Fruit fly (Drosophila melanogaster) whole organism, embryonic: Measurements from ENCODE around the gene Nsun2.

ENCODE experiments used
- CG12071 ChIP-seq: fragments of 200-800 bp; sonication (Bioruptor generic); optimal IDR thresholded peaks from 3 replicates; lab custom pipeline; 2018; ENCODE audit warnings: missing biosample characterization, mild to moderate bottlenecking, missing genetic modification characterization
- CG12659 ChIP-seq: fragments of 200-800 bp; sonication (Bioruptor generic); optimal IDR thresholded peaks from 3 replicates; lab custom pipeline; 2017; ENCODE audit warnings: mild to moderate bottlenecking, missing biosample characterization, missing genetic modification reagents, missing genetic modification characterization
- CG14441 ChIP-seq: fragments of 200-800 bp; sonication (Bioruptor generic); IDR thresholded peaks from 2 replicates; pipeline ENCODE4 v1.3.6; 2022; ENCODE audit warnings: missing biosample characterization, missing genetic modification characterization
- CG15269 ChIP-seq: fragments of 200-800 bp; sonication (Bioruptor generic); optimal IDR thresholded peaks from 2 replicates; lab custom pipeline; 2018; ENCODE audit warnings: missing biosample characterization, mild to moderate bottlenecking, missing genetic modification characterization, moderate library complexity
- CG17912 ChIP-seq: fragments of 200-800 bp; sonication (Bioruptor generic); optimal IDR thresholded peaks from 2 replicates; lab custom pipeline; 2018; ENCODE audit warnings: missing biosample characterization, mild to moderate bottlenecking, missing genetic modification characterization
- CG31224 ChIP-seq: fragments of 200-800 bp; sonication (Bioruptor generic); IDR thresholded peaks from 2 replicates; pipeline ENCODE4 v1.3.6; 2022; ENCODE audit warnings: missing biosample characterization, missing genetic modification characterization
- CG6813 ChIP-seq: fragments of 200-800 bp; sonication (Bioruptor generic); optimal IDR thresholded peaks from 2 replicates; lab custom pipeline; 2017; ENCODE audit warnings: missing biosample characterization, missing genetic modification characterization, mild to moderate bottlenecking, moderate library complexity, missing genetic modification reagents
- CG7357 ChIP-seq: fragments of 200-800 bp; sonication (Bioruptor generic); IDR thresholded peaks from 3 replicates; pipeline ENCODE4 v1.3.6; 2022; ENCODE audit warnings: missing biosample characterization, missing genetic modification characterization
- HLHmδ ChIP-seq: fragments of 200-800 bp; sonication (Bioruptor generic); optimal IDR thresholded peaks from 2 replicates; lab custom pipeline; 2018; ENCODE audit warnings: missing biosample characterization, mild to moderate bottlenecking, missing genetic modification characterization, moderate library complexity
- MBD-R2 ChIP-seq: fragments of 200-800 bp; sonication (Bioruptor generic); IDR thresholded peaks from 2 replicates; pipeline ENCODE4 v1.3.6; 2022; ENCODE audit warnings: missing biosample characterization, missing genetic modification characterization
- MESR4 ChIP-seq: fragments of 200-800 bp; sonication (Bioruptor generic); optimal IDR thresholded peaks from 2 replicates; lab custom pipeline; 2018; ENCODE audit warnings: missing biosample characterization, mild to moderate bottlenecking, missing genetic modification characterization, moderate library complexity
- MTF-1 ChIP-seq: fragments of 200-800 bp; sonication (Bioruptor generic); optimal IDR thresholded peaks from 2 replicates; lab custom pipeline; 2018; ENCODE audit warnings: missing biosample characterization, mild to moderate bottlenecking, missing genetic modification characterization, borderline replicate concordance
- Max ChIP-seq: fragments of 200-800 bp; sonication (Bioruptor generic); optimal IDR thresholded peaks from 2 replicates; lab custom pipeline; 2016; ENCODE audit warnings: missing biosample characterization, mild to moderate bottlenecking, missing genetic modification characterization
- Meics ChIP-seq: fragments of 200-800 bp; sonication (Bioruptor generic); optimal IDR thresholded peaks from 2 replicates; lab custom pipeline; 2017; ENCODE audit warnings: missing biosample characterization, mild to moderate bottlenecking, missing genetic modification characterization
- Six4 ChIP-seq: fragments of 200-800 bp; sonication (Bioruptor generic); optimal IDR thresholded peaks from 2 replicates; lab custom pipeline; 2016; ENCODE audit warnings: missing biosample characterization, missing genetic modification characterization
- abd-A ChIP-seq: fragments of 200-800 bp; sonication (Bioruptor generic); optimal IDR thresholded peaks from 3 replicates; lab custom pipeline; 2019; ENCODE audit warnings: missing biosample characterization, mild to moderate bottlenecking, missing genetic modification characterization, moderate library complexity
- amos ChIP-seq: fragments of 200-800 bp; sonication (Bioruptor generic); IDR thresholded peaks from 2 replicates; pipeline ENCODE4 v1.3.6; 2022; ENCODE audit warnings: missing biosample characterization, missing genetic modification characterization; ENCODE audit not compliant: partially characterized antibody
- bbx ChIP-seq: fragments of 200-800 bp; sonication (Bioruptor generic); IDR thresholded peaks from 2 replicates; pipeline ENCODE4 v1.3.6; 2022; ENCODE audit warnings: missing biosample characterization, missing genetic modification characterization; ENCODE audit not compliant: partially characterized antibody
- bcd ChIP-seq: fragments of 200-800 bp; sonication (Bioruptor generic); optimal IDR thresholded peaks from 2 replicates; lab custom pipeline; 2017; ENCODE audit warnings: missing biosample characterization, mild to moderate bottlenecking, missing genetic modification characterization
- br ChIP-seq: fragments of >200 bp; optimal IDR thresholded peaks from 2 replicates; lab custom pipeline; 2017
- grau ChIP-seq: fragments of 200-800 bp; optimal IDR thresholded peaks from 3 replicates; lab custom pipeline; 2019; ENCODE audit warnings: missing biosample characterization, mild to moderate bottlenecking, missing genetic modification characterization, moderate library complexity
- grn ChIP-seq: fragments of 200-800 bp; sonication (Bioruptor generic); optimal IDR thresholded peaks from 3 replicates; lab custom pipeline; 2017; ENCODE audit warnings: missing biosample characterization, missing genetic modification characterization
- gro ChIP-seq: fragments of 200-800 bp; sonication (Bioruptor generic); optimal IDR thresholded peaks from 2 replicates; lab custom pipeline; 2016; ENCODE audit warnings: missing biosample characterization, missing genetic modification characterization
- gsb ChIP-seq: fragments of 200-800 bp; sonication (Bioruptor generic); IDR thresholded peaks from 2 replicates; pipeline ENCODE4 v1.3.6; 2022; ENCODE audit warnings: missing biosample characterization, missing genetic modification characterization
- her ChIP-seq: fragments of 200-800 bp; sonication (Bioruptor generic); optimal IDR thresholded peaks from 2 replicates; lab custom pipeline; 2016; ENCODE audit warnings: missing biosample characterization, missing genetic modification characterization
- lbe ChIP-seq: fragments of 200-800 bp; sonication (Bioruptor generic); optimal IDR thresholded peaks from 2 replicates; lab custom pipeline; 2016; ENCODE audit warnings: missing biosample characterization, mild to moderate bottlenecking, missing genetic modification characterization
- lov ChIP-seq, 2 experiments: fragments of 200-800 bp in 1 of 2; fragments of >200 bp in 1 of 2; sonication (Bioruptor generic) in 1 of 2; IDR thresholded peaks in 1 of 2; optimal IDR thresholded peaks in 1 of 2; 2 replicates in 1 of 2; 3 replicates in 1 of 2; pipeline versions ENCODE4 v1.3.6 to Lab custom; 2017 to 2022; ENCODE audit warnings: missing biosample characterization in 1 of 2, missing genetic modification characterization in 1 of 2
- nerfin-1 ChIP-seq: fragments of 200-800 bp; sonication (Bioruptor generic); optimal IDR thresholded peaks from 3 replicates; lab custom pipeline; 2019; ENCODE audit warnings: missing biosample characterization, mild to moderate bottlenecking, missing genetic modification characterization, moderate library complexity
- pros ChIP-seq: fragments of 200-800 bp; sonication (Bioruptor generic); optimal IDR thresholded peaks from 3 replicates; lab custom pipeline; 2019; ENCODE audit warnings: missing biosample characterization, mild to moderate bottlenecking, missing genetic modification characterization, moderate library complexity
- pum ChIP-seq: fragments of 200-800 bp; sonication (Bioruptor generic); optimal IDR thresholded peaks from 2 replicates; lab custom pipeline; 2016; ENCODE audit warnings: missing biosample characterization, missing genetic modification characterization
- tll ChIP-seq, 2 experiments: fragments of 200-800 bp in 1 of 2; fragments of >200 bp in 1 of 2; sonication (Bioruptor generic) in 1 of 2; optimal IDR thresholded peaks; 2 replicates each; lab custom pipeline; 2017 to 2019; ENCODE audit warnings: missing biosample characterization in 2 of 2, missing genetic modification characterization in 2 of 2, mild to moderate bottlenecking in 1 of 2, moderate library complexity in 1 of 2
- vnd ChIP-seq: fragments of 200-800 bp; sonication (Bioruptor generic); IDR thresholded peaks from 3 replicates; pipeline ENCODE4 v1.3.6; 2022; ENCODE audit warnings: missing biosample characterization, missing genetic modification characterization; ENCODE audit not compliant: partially characterized antibody
- vvl ChIP-seq: fragments of 200-800 bp; sonication (Bioruptor generic); IDR thresholded peaks from 2 replicates; pipeline ENCODE4 v1.3.6; 2022; ENCODE audit warnings: missing biosample characterization, missing genetic modification characterization

Gene Nsun2

dm6 chrX:4131049-4131629 lies 17.6 kb upstream of the Nsun2 start, which contains the start of gene GlcAT-I (continued):
- TF ChIP-seq MBD-R2 (GFP tag; lab: Robert Waterston, UW): peak; percentile 83
- no peak for TF ChIP-seq pum (GFP tag; lab: Kevin White, UChicago)
- 0 out of 3 replicates have a peak, but pooled peaks have one; percentile 26 for TF ChIP-seq vnd (GFP tag; lab: Robert Waterston, UW)
- TF ChIP-seq grau (tag; lab: Kevin White, UChicago): no peak
- no peak for TF ChIP-seq lov (optimal IDR thresholded peaks at IDR 0.05; lab: Kevin White, UChicago)
- no peak for TF ChIP-seq lov (GFP tag; IDR thresholded peaks at IDR 0.05; lab: Robert Waterston, UW)
- no peak for TF ChIP-seq grn (GFP tag; lab: Kevin White, UChicago)
- no peak for TF ChIP-seq lbe
- peak; percentile 24; the same call in 1 of the 2 replicates for TF ChIP-seq vvl (GFP tag; lab: Robert Waterston, UW)
- no peak for TF ChIP-seq gsb (GFP tag; lab: Robert Waterston, UW)
- TF ChIP-seq Six4: no peak
- TF ChIP-seq bbx (GFP tag; lab: Robert Waterston, UW): no peak; the same call in 1 of the 2 replicates
- TF ChIP-seq MESR4 (GFP tag; lab: Kevin White, UChicago): peak; percentile 62
- TF ChIP-seq CG6813: no peak

DNA sequence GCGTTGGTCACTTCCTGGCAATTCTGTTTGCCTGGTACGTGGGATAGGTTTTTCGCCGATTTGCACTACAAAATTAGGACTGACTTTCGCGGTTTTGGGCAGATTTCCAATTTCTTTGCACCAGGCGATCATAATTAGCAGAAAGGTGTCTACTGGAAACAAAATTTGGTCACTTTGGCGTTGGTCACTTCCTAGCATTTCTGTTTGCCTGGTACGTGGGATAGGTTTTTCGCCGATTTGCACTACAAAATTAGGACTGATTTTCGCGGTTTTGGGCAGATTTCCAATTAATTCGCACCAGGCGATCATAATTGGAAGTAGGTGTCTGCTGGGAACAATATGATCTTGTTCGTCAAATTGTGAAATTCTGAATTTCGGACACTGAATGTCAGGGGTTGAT lies 17.1 kb upstream of the Nsun2 start:
- TF ChIP-seq CG31224: peak; percentile 91

DNA sequence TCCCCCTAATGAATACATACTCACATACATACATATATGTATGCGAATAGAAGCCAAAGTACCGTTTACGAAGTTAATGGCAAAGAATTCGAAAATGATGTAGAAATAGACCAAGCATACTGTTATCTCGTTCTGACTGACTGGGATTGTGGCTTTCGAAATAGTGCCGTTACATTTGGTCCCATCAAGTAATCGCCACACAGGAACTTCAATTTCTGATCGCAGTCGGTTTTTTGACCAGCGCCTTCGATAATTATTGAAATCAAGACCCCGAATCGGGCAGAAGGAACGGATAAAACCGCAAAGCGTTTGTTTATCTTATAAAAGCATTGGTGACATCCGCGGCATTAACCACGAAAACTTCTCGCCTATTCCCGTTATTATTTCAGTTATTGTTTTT lies 6.0 kb upstream of the Nsun2 start:
- TF ChIP-seq CG12659 (GFP tag; lab: Kevin White, UChicago) (no peak), CG15269 (tag; lab: Kevin White, UChicago) (no peak), HLHmδ (GFP tag; lab: Kevin White, UChicago) (no peak), MTF-1 (GFP tag; lab: Kevin White, UChicago) (no peak), gro (no peak), bcd (GFP tag; lab: Kevin White, UChicago) (no peak), Six4 (no peak), CG7357 (GFP tag; lab: Robert Waterston, UW) (no peak), br (no peak), nerfin-1 (tag; lab: Kevin White, UChicago) (no peak), Meics (GFP tag; lab: Kevin White, UChicago) (no peak), her (GFP tag; lab: Kevin White, UChicago) (no peak), tll (GFP tag; optimal IDR thresholded peaks at IDR 0.05; lab: Kevin White, UChicago) (no peak), CG14441 (no peak), amos (GFP tag; lab: Robert Waterston, UW) (no peak), CG12071 (GFP tag; lab: Kevin White, UChicago) (no peak), Max (no peak), CG17912 (no peak), pros (GFP tag; lab: Kevin White, UChicago) (no peak), abd-A (tag; lab: Kevin White, UChicago) (no peak)
- TF ChIP-seq, all 482 proteins: peak for 0
